Fruit fly (Drosophila melanogaster): ENCODE data around the gene 5PtaseI.

Gene 5PtaseI

DNA sequence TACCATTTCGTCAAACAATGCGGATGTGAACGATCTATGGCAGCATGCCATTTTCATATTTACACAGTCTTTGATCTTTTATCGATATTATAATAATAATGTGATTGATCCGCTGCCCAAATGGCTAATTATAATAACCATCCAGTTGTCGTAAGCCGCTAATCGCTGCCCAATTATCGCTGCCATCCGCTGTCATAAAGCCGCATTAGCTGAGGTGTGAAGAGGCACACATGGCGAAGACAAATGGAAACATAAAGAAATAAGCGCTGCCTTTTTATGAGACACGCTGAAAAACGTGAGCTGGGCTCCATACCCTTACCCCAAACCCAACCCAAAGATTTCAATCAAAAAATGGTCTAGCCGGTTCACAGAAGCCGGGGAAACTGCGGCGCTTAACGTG, 32.9 kb downstream of the 5PtaseI start:
- TF ChIP-seq Clk (GFP tag; optimal IDR thresholded peaks at IDR 0.05) (no peak), CG33017 (tag; optimal IDR thresholded peaks at IDR 0.05) (no peak), pad (GFP tag; optimal IDR thresholded peaks at IDR 0.05) (no peak), Hr96 (GFP tag; optimal IDR thresholded peaks at IDR 0.05) (no peak), CG11617 (GFP tag; optimal IDR thresholded peaks at IDR 0.05) (no peak), CG5204 (GFP tag; optimal IDR thresholded peaks at IDR 0.05) (no peak), CG7101 (tag; optimal IDR thresholded peaks at IDR 0.05) (no peak), bab1 (GFP tag; optimal IDR thresholded peaks at IDR 0.05) (no peak), ovo (GFP tag; optimal IDR thresholded peaks at IDR 0.05) (no peak), kay (GFP tag; ENCODE audit: borderline replicate concordance) (no peak), tj (GFP tag; optimal IDR thresholded peaks at IDR 0.05) (no peak), CG14711 (tag; optimal IDR thresholded peaks at IDR 0.05) (no peak), toe (GFP tag; optimal IDR thresholded peaks at IDR 0.05) (no peak), cic (GFP tag; optimal IDR thresholded peaks at IDR 0.05) (no peak), CG7045 (GFP tag; optimal IDR thresholded peaks at IDR 0.05) (no peak), CG12768 (GFP tag; optimal IDR thresholded peaks at IDR 0.05) (no peak), Mnt (GFP tag; optimal IDR thresholded peaks at IDR 0.05) (no peak), cnc (optimal IDR thresholded peaks at IDR 0.05) (no peak)

DNA sequence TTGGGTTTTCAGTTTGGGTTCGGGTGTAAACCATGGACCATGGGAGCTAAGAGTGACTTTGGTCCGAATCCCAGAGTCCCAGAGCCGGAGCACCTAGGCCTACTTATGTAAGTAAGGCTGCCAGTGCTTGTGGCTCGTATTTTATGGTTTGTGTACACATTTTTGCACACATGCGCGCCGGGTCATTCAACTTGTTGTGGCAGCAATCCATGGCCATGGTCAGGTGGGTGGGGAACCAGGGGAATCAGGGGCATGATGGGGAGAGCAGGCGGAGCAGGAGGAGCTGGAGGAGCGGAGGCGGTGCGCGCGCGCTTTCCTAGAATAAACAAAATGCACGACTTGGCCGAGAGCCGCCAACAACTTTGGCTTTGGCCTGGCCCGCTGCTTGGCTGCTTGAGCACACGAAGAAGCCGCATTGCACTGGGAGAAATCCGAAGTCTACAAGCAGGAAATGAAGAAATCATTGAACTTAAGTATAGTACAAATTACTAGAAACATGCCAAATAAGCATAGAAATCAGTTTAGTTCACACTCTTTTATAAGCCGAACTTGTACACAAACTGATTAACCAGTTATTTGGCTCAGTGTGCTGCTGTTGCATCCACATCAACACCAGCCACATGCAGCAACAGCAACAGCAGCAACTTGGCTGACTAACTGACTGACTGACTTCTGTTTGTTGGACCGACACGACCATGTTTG, 35.1 kb downstream of the 5PtaseI start:
- no peak for TF ChIP-seq toe (GFP tag; optimal IDR thresholded peaks at IDR 0.05)
- no peak for TF ChIP-seq CG14711 (tag; optimal IDR thresholded peaks at IDR 0.05)
- TF ChIP-seq CG12768 (GFP tag; optimal IDR thresholded peaks at IDR 0.05): no peak
- TF ChIP-seq cic (GFP tag; optimal IDR thresholded peaks at IDR 0.05): no peak
- no peak for TF ChIP-seq Mnt (GFP tag; optimal IDR thresholded peaks at IDR 0.05)
- TF ChIP-seq CG33017 (tag; optimal IDR thresholded peaks at IDR 0.05): no peak
- TF ChIP-seq kay (GFP tag; ENCODE audit: borderline replicate concordance): no peak
- no peak for TF ChIP-seq cnc (optimal IDR thresholded peaks at IDR 0.05)
- TF ChIP-seq pad (GFP tag; optimal IDR thresholded peaks at IDR 0.05): no peak
- no peak for TF ChIP-seq tj (GFP tag; optimal IDR thresholded peaks at IDR 0.05)
- TF ChIP-seq CG7101 (tag; optimal IDR thresholded peaks at IDR 0.05): no peak
- TF ChIP-seq Clk (GFP tag; optimal IDR thresholded peaks at IDR 0.05): no peak
- no peak for TF ChIP-seq CG7045 (GFP tag; optimal IDR thresholded peaks at IDR 0.05)
- TF ChIP-seq CG11617 (GFP tag; optimal IDR thresholded peaks at IDR 0.05): no peak
- no peak for TF ChIP-seq bab1 (GFP tag; optimal IDR thresholded peaks at IDR 0.05)
- no peak for TF ChIP-seq Hr96 (GFP tag; optimal IDR thresholded peaks at IDR 0.05)
- no peak for TF ChIP-seq CG5204 (GFP tag; optimal IDR thresholded peaks at IDR 0.05)

DNA sequence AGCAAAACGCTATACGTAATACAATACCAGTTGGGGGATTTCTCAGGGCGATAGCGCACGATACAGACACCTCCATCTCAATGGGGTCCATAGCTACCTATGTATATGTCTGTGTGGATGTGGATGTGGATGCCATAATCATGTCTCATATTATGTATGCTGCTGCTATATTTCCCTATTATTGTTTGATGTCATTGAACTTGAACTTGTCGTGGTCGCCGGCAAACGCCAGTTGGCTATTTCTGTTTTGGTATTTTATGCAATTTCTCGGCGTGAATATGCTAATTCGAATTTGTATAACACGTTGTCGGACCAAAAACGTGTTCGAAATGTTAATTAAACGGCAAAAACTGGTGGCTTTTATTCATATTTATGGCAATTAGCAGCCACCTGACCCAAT, 39.2 kb downstream of the 5PtaseI start:
- TF ChIP-seq Hr96 (GFP tag; optimal IDR thresholded peaks at IDR 0.05) (no peak), CG7101 (tag; optimal IDR thresholded peaks at IDR 0.05) (no peak), CG33017 (tag; optimal IDR thresholded peaks at IDR 0.05) (no peak), Mnt (GFP tag; optimal IDR thresholded peaks at IDR 0.05) (no peak), Clk (GFP tag; optimal IDR thresholded peaks at IDR 0.05) (no peak), pad (GFP tag; optimal IDR thresholded peaks at IDR 0.05) (no peak), cic (GFP tag; optimal IDR thresholded peaks at IDR 0.05) (no peak), tj (GFP tag; optimal IDR thresholded peaks at IDR 0.05) (no peak), CG1620 (GFP tag; optimal IDR thresholded peaks at IDR 0.05) (no peak), CG11617 (GFP tag; optimal IDR thresholded peaks at IDR 0.05) (no peak), CG5204 (GFP tag; optimal IDR thresholded peaks at IDR 0.05) (no peak), kay (GFP tag; ENCODE audit: borderline replicate concordance) (no peak), Crg-1 (GFP tag; optimal IDR thresholded peaks at IDR 0.05) (no peak), CG12768 (GFP tag; optimal IDR thresholded peaks at IDR 0.05) (no peak), CG14711 (tag; optimal IDR thresholded peaks at IDR 0.05) (no peak), CG7045 (GFP tag; optimal IDR thresholded peaks at IDR 0.05) (no peak), toe (GFP tag; optimal IDR thresholded peaks at IDR 0.05) (no peak), ovo (GFP tag; optimal IDR thresholded peaks at IDR 0.05) (no peak), bab1 (GFP tag; optimal IDR thresholded peaks at IDR 0.05) (no peak)

DNA sequence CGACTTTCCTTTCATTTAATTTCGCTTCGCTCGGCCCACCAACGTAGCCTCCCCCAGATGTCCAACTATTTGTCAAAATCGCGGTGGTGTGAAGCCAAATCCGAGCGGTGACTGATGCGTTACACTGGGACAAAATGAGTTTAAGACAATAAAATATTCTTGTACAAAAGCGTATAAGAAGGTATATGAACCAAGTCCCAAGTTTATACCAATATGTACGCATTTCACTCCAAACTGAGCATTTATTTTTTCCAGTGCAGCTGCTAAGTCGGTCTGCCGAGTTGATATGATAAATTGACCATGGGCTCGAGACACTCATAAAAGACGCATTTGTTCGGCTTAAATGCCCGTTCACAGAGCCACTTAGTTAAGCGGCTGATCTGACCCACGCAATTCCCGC, 40.2 kb downstream of the 5PtaseI start:
- TF ChIP-seq cic (GFP tag; optimal IDR thresholded peaks at IDR 0.05) (no peak), toe (GFP tag; optimal IDR thresholded peaks at IDR 0.05) (no peak), Clk (GFP tag; optimal IDR thresholded peaks at IDR 0.05) (no peak), cnc (optimal IDR thresholded peaks at IDR 0.05) (no peak), pad (GFP tag; optimal IDR thresholded peaks at IDR 0.05) (no peak), CG11617 (GFP tag; optimal IDR thresholded peaks at IDR 0.05) (no peak), Crg-1 (GFP tag; optimal IDR thresholded peaks at IDR 0.05) (no peak), tj (GFP tag; optimal IDR thresholded peaks at IDR 0.05) (no peak), Hr96 (GFP tag; optimal IDR thresholded peaks at IDR 0.05) (no peak), CG7101 (tag; optimal IDR thresholded peaks at IDR 0.05) (no peak), CG7045 (GFP tag; optimal IDR thresholded peaks at IDR 0.05) (no peak), CG33017 (tag; optimal IDR thresholded peaks at IDR 0.05) (no peak), CG14711 (tag; optimal IDR thresholded peaks at IDR 0.05) (no peak), CG5204 (GFP tag; optimal IDR thresholded peaks at IDR 0.05) (no peak), bab1 (GFP tag; optimal IDR thresholded peaks at IDR 0.05) (no peak), kay (GFP tag; ENCODE audit: borderline replicate concordance) (no peak), CG1620 (GFP tag; optimal IDR thresholded peaks at IDR 0.05) (no peak), Mnt (GFP tag; optimal IDR thresholded peaks at IDR 0.05) (no peak)

DNA sequence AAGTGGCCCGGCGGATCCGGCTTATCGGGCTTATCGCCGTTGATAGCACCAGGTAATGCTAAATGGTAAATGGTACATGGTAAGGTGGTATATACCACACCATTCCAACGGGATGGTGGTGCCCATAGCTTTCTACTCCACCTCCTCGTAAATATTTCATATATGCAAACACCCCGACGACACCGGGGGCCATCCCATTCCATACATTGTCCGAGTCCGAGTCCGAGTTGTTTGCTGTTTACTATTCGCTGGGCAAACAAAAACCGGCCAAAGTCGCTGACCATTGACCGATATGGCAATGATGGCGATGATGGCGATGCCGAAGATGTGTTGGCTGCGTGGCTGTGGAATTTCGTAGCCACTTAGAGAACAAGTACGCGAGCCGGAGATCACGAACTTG, 40.9 kb downstream of the 5PtaseI start:
- TF ChIP-seq ovo (GFP tag; optimal IDR thresholded peaks at IDR 0.05) (no peak), CG7045 (GFP tag; optimal IDR thresholded peaks at IDR 0.05) (no peak), cic (GFP tag; optimal IDR thresholded peaks at IDR 0.05) (no peak)

DNA sequence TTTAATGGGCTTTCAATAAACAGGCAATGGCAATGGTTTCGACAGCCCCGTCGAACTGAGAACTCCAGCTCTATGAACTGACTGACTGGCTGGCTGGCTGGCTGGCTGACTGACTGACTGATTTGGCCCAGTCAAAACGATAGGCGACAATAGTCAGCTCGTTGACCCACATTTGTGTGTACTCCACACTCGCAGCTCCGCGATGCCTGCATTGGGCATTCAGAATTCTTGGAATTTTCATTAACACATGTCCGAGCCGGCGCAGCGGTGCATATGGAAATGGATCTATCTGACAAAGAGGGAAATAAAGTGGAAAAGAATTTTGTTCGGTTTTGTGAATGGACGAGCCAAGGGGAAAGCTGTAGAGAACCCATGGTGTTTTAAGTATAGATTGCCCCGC, 42.7 kb downstream of the 5PtaseI start:
- TF ChIP-seq Clk (GFP tag; optimal IDR thresholded peaks at IDR 0.05) (no peak), ovo (GFP tag; optimal IDR thresholded peaks at IDR 0.05) (no peak), Hr96 (GFP tag; optimal IDR thresholded peaks at IDR 0.05) (no peak), CG1620 (GFP tag; optimal IDR thresholded peaks at IDR 0.05) (no peak), Crg-1 (GFP tag; optimal IDR thresholded peaks at IDR 0.05) (no peak), kay (GFP tag; ENCODE audit: borderline replicate concordance) (no peak), toe (GFP tag; optimal IDR thresholded peaks at IDR 0.05) (no peak), cic (GFP tag; optimal IDR thresholded peaks at IDR 0.05) (no peak), CG5204 (GFP tag; optimal IDR thresholded peaks at IDR 0.05) (no peak)

Data from whole organism, adult.